Worm (Caenorhabditis elegans) whole organism, L4 larva: ENCODE results near the gene Y116A8C.40.

Source experiments
- F49E8.2 ChIP-seq: sonication (generic microtip); optimal IDR thresholded peaks from 2 replicates; lab custom pipeline; 2016; ENCODE audit warnings: missing compliant biosample characterization, mild to moderate bottlenecking, missing genetic modification characterization, borderline replicate concordance
- ceh-28 ChIP-seq: fragments of 150-350 bp; optimal IDR thresholded peaks from 2 replicates; lab custom pipeline; 2014; ENCODE audit warnings: missing biosample characterization, missing genetic modification reagents, missing genetic modification characterization
- ctbp-1 ChIP-seq: fragments of 200-800 bp; sonication (Bioruptor generic); IDR thresholded peaks from 2 replicates; pipeline ENCODE4 v1.3.6; 2022; ENCODE audit warnings: missing genetic modification reagents, missing genetic modification characterization, missing compliant biosample characterization
- hlh-30 ChIP-seq: sonication (generic microtip); optimal IDR thresholded peaks from 2 replicates; lab custom pipeline; 2017; ENCODE audit warnings: antibody characterized with exemption, mild to moderate bottlenecking, missing genetic modification characterization, missing compliant biosample characterization; ENCODE audit not compliant: insufficient read depth
- jun-1 ChIP-seq: fragments of 150-350 bp; optimal IDR thresholded peaks from 2 replicates; lab custom pipeline; 2014; ENCODE audit warnings: missing biosample characterization, missing genetic modification reagents, missing genetic modification characterization
- lin-39 ChIP-seq: fragments of 150-350 bp; optimal IDR thresholded peaks from 2 replicates; lab custom pipeline; 2014; ENCODE audit warnings: missing biosample characterization, missing genetic modification reagents, missing genetic modification characterization
- nhr-76 ChIP-seq: fragments of 150-350 bp; optimal IDR thresholded peaks from 2 replicates; lab custom pipeline; 2014; ENCODE audit warnings: missing biosample characterization, missing genetic modification characterization

ce11 chrIV:17171732-17172131 lies 21.0 kb upstream of the Y116A8C.40 start:
- TF ChIP-seq ctbp-1 (GFP tag; lab: Robert Waterston, UW) (no peak), lin-39 (tag; lab: Kevin White, UChicago) (no peak), F49E8.2 (tag; lab: Kevin White, UChicago) (no peak), jun-1 (tag; lab: Kevin White, UChicago) (no peak), ceh-28 (tag; lab: Kevin White, UChicago) (no peak), nhr-76 (no peak), hlh-30 (tag; lab: Kevin White, UChicago) (peak; percentile 35)
